Worm (Caenorhabditis elegans) whole organism, young adult: ENCODE data around the gene vps-2.

Experiments
- C17E4.6 ChIP-seq: fragments of 200-800 bp; sonication (Bioruptor generic); IDR thresholded peaks from 2 replicates; pipeline ENCODE4 v1.3.6; 2022; ENCODE audit warnings: missing genetic modification reagents, missing genetic modification characterization, missing compliant biosample characterization
- F23B12.7 ChIP-seq: sonication (generic microtip); optimal IDR thresholded peaks from 2 replicates; lab custom pipeline; 2017; ENCODE audit warnings: missing genetic modification characterization, mild to moderate bottlenecking, missing compliant biosample characterization, antibody characterized with exemption, moderate library complexity; ENCODE audit not compliant: insufficient read depth
- mxl-1 ChIP-seq: sonication (generic microtip); optimal IDR thresholded peaks from 2 replicates; lab custom pipeline; 2016; ENCODE audit warnings: missing genetic modification characterization, missing compliant biosample characterization

ce11 chrII:12768167-12768712 is at the start of gene vps-2, which contains the start of gene tiar-2:
- TF ChIP-seq F23B12.7 (tag; lab: Kevin White, UChicago) (no peak), C17E4.6 (no peak), mxl-1 (tag; lab: Kevin White, UChicago) (no peak)
